Worm (Caenorhabditis elegans): ENCODE results near the gene Y67H2A.2.

DNA sequence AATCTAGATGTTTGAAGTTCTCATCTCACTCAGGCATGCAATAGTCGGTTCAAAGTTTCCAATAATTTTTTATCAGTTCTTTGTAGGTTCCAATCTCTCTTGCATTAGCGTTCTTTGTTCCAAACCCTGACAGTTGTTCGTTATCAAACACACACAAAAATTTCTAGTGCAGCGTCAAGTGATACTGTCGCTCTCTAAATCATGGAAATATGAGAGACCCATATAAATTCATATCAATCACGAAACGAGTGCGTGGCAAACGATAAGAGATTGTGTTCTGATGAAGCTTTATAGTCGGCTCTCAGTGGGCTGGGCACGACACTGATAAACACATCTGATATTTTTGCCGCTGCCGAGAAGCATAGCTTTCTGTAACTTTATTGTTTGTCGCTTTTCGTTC, 16.6 kb upstream of the Y67H2A.2 start:
- TF ChIP-seq F13C5.2 (tag; optimal IDR thresholded peaks at IDR 0.05) (no peak), ama-1 (optimal IDR thresholded peaks at IDR 0.05) (no peak), tra-4 (tag; optimal IDR thresholded peaks at IDR 0.05) (no peak), hmg-4 (GFP tag; optimal IDR thresholded peaks at IDR 0.05) (no peak), ets-7 (tag; optimal IDR thresholded peaks at IDR 0.05) (no peak), flt-1 (GFP tag; IDR thresholded peaks at IDR 0.05) (no peak), hmbx-1 (tag; optimal IDR thresholded peaks at IDR 0.05) (no peak), tbx-37 (GFP tag; conservative IDR thresholded peaks at IDR 0.05) (no peak), hnd-1 (tag; optimal IDR thresholded peaks at IDR 0.05) (no peak), tbx-11 (GFP tag; IDR thresholded peaks at IDR 0.05) (no peak), ceh-13 (GFP tag; optimal IDR thresholded peaks at IDR 0.05) (no peak), ceh-36 (tag; optimal IDR thresholded peaks at IDR 0.05) (no peak), sea-1 (GFP tag; conservative IDR thresholded peaks at IDR 0.05) (no peak), aly-1 (tag; optimal IDR thresholded peaks at IDR 0.05) (no peak)
